Worm (Caenorhabditis elegans) whole organism, young adult: ENCODE measurements around the gene F09E10.5.
A peak's percentile ranks its signal among the peaks of the same experiment; 100 is the strongest.

Experiments
- B0035.1 ChIP-seq: sonication (generic microtip); optimal IDR thresholded peaks from 2 replicates; lab custom pipeline; 2016; ENCODE audit warnings: missing genetic modification characterization, mild to moderate bottlenecking, missing compliant biosample characterization, missing genotype, missing genetic modification reagents
- C06A6.2 ChIP-seq: fragments of 200-800 bp; sonication (Bioruptor generic); conservative IDR thresholded peaks from 2 replicates; pipeline ENCODE4 v1.3.6; 2022; ENCODE audit warnings: missing genetic modification characterization, missing compliant biosample characterization
- F10E7.11 ChIP-seq: sonication (generic microtip); optimal IDR thresholded peaks from 2 replicates; lab custom pipeline; 2017; ENCODE audit warnings: mild to moderate bottlenecking, missing genetic modification characterization, moderate library complexity, missing compliant biosample characterization
- F22D6.2 ChIP-seq: sonication (generic microtip); optimal IDR thresholded peaks from 2 replicates; lab custom pipeline; 2016; ENCODE audit warnings: mild to moderate bottlenecking, missing genetic modification characterization, missing compliant biosample characterization
- F23B12.7 ChIP-seq: sonication (generic microtip); optimal IDR thresholded peaks from 2 replicates; lab custom pipeline; 2017; ENCODE audit warnings: missing genetic modification characterization, mild to moderate bottlenecking, missing compliant biosample characterization, antibody characterized with exemption, moderate library complexity; ENCODE audit not compliant: insufficient read depth
- F57C9.4 ChIP-seq: sonication (generic microtip); optimal IDR thresholded peaks from 2 replicates; lab custom pipeline; 2017; ENCODE audit warnings: mild to moderate bottlenecking, missing genetic modification characterization, missing compliant biosample characterization
- K11D2.4 ChIP-seq: fragments of 200-800 bp; sonication (Bioruptor generic); IDR thresholded peaks from 2 replicates; pipeline ENCODE4 v1.3.6; 2022; ENCODE audit warnings: missing genetic modification reagents, missing genetic modification characterization, missing compliant biosample characterization
- T26A5.8 ChIP-seq: sonication (generic microtip); optimal IDR thresholded peaks from 2 replicates; lab custom pipeline; 2016; ENCODE audit warnings: missing genetic modification characterization, missing compliant biosample characterization
- Y53G8AR.9 ChIP-seq: fragments of 200-800 bp; sonication (Bioruptor generic); conservative IDR thresholded peaks from 2 replicates; pipeline ENCODE4 v1.3.6; 2022; ENCODE audit warnings: missing genetic modification reagents, missing genetic modification characterization, missing compliant biosample characterization
- Y56A3A.18 ChIP-seq: fragments of 200-800 bp; sonication (Bioruptor generic); IDR thresholded peaks from 2 replicates; pipeline ENCODE4 v1.3.6; 2022; ENCODE audit warnings: missing genetic modification reagents, missing genetic modification characterization, missing compliant biosample characterization
- Y67H2A.10 ChIP-seq: fragments of 200-800 bp; sonication (Bioruptor generic); conservative IDR thresholded peaks from 2 replicates; pipeline ENCODE4 v1.3.6; 2022; ENCODE audit warnings: missing genetic modification reagents, missing genetic modification characterization, missing compliant biosample characterization
- akir-1 ChIP-seq: fragments of 200-800 bp; sonication (Bioruptor generic); optimal IDR thresholded peaks from 2 replicates; lab custom pipeline; 2018; ENCODE audit warnings: mild to moderate bottlenecking, missing genetic modification characterization, moderate library complexity, missing compliant biosample characterization
- atf-7 ChIP-seq: sonication (generic microtip); optimal IDR thresholded peaks from 2 replicates; lab custom pipeline; 2017; ENCODE audit warnings: mild to moderate bottlenecking, missing genetic modification characterization, missing compliant biosample characterization
- bed-1 ChIP-seq: fragments of 200-800 bp; sonication (Bioruptor generic); IDR thresholded peaks from 2 replicates; pipeline ENCODE4 v1.3.6; 2022; ENCODE audit warnings: missing genetic modification reagents, missing genetic modification characterization, missing compliant biosample characterization
- cebp-1 ChIP-seq, 2 experiments: fragments of 200-800 bp in 1 of 2; sonication (Bioruptor generic) in 1 of 2; sonication (generic microtip) in 1 of 2; IDR thresholded peaks in 1 of 2; optimal IDR thresholded peaks in 1 of 2; 2 replicates each; pipeline versions ENCODE4 v1.3.6 to Lab custom; 2017 to 2022; ENCODE audit warnings: missing compliant biosample characterization in 2 of 2, missing genetic modification characterization in 2 of 2, mild to moderate bottlenecking in 1 of 2, missing genetic modification reagents in 1 of 2, moderate library complexity in 1 of 2
- cebp-2 ChIP-seq: fragments of 200-800 bp; sonication (Bioruptor generic); IDR thresholded peaks from 2 replicates; pipeline ENCODE4 v1.3.6; 2022; ENCODE audit warnings: missing genetic modification characterization, missing compliant biosample characterization
- ceh-79 ChIP-seq: sonication (generic microtip); optimal IDR thresholded peaks from 2 replicates; lab custom pipeline; 2017; ENCODE audit warnings: mild to moderate bottlenecking, missing genetic modification characterization, missing compliant biosample characterization
- dox-1 ChIP-seq: fragments of 200-800 bp; sonication (Bioruptor generic); IDR thresholded peaks from 2 replicates; pipeline ENCODE4 v1.3.6; 2022; ENCODE audit warnings: missing genetic modification reagents, missing genetic modification characterization, missing compliant biosample characterization
- egl-18 ChIP-seq: fragments of 200-800 bp; sonication (Bioruptor generic); IDR thresholded peaks from 2 replicates; pipeline ENCODE4 v1.3.6; 2022; ENCODE audit warnings: missing genetic modification reagents, missing genetic modification characterization, missing compliant biosample characterization
- ekl-4 ChIP-seq: fragments of 200-800 bp; sonication (Bioruptor generic); IDR thresholded peaks from 2 replicates; pipeline ENCODE4 v1.3.6; 2022; ENCODE audit warnings: missing genetic modification reagents, missing genetic modification characterization, missing compliant biosample characterization
- ets-4 ChIP-seq: fragments of 200-800 bp; sonication (Bioruptor generic); optimal IDR thresholded peaks from 2 replicates; lab custom pipeline; 2018; ENCODE audit warnings: mild to moderate bottlenecking, missing genetic modification characterization, missing compliant biosample characterization
- hlh-26 ChIP-seq: fragments of 200-800 bp; sonication (Bioruptor generic); conservative IDR thresholded peaks from 2 replicates; pipeline ENCODE4 v1.3.6; 2022; ENCODE audit warnings: missing genetic modification reagents, missing genetic modification characterization, missing compliant biosample characterization
- hmg-1.2 ChIP-seq: fragments of 200-800 bp; sonication (Bioruptor generic); IDR thresholded peaks from 2 replicates; pipeline ENCODE4 v1.3.6; 2022; ENCODE audit warnings: missing genetic modification reagents, missing genetic modification characterization, missing compliant biosample characterization
- hmg-20 ChIP-seq: fragments of 200-800 bp; sonication (Bioruptor generic); IDR thresholded peaks from 2 replicates; pipeline ENCODE4 v1.3.6; 2022; ENCODE audit warnings: missing genetic modification reagents, missing genetic modification characterization, missing compliant biosample characterization
- lag-1 ChIP-seq: fragments of 200-800 bp; sonication (Bioruptor generic); IDR thresholded peaks from 2 replicates; pipeline ENCODE4 v1.3.6; 2022; ENCODE audit warnings: missing genetic modification reagents, missing genetic modification characterization, missing compliant biosample characterization
- let-526 ChIP-seq: fragments of 200-800 bp; sonication (Bioruptor generic); IDR thresholded peaks from 2 replicates; pipeline ENCODE4 v1.3.6; 2022; ENCODE audit warnings: missing genetic modification reagents, missing genetic modification characterization, missing compliant biosample characterization
- let-607 ChIP-seq, 2 experiments: fragments of 200-800 bp in 1 of 2; sonication (Bioruptor generic) in 1 of 2; sonication (generic microtip) in 1 of 2; optimal IDR thresholded peaks; 2 replicates each; lab custom pipeline; 2016 to 2018; ENCODE audit warnings: mild to moderate bottlenecking in 2 of 2, missing compliant biosample characterization in 2 of 2, missing genetic modification characterization in 2 of 2, moderate library complexity in 2 of 2, missing genotype in 1 of 2
- lin-26 ChIP-seq: fragments of 200-800 bp; sonication (Bioruptor generic); IDR thresholded peaks from 2 replicates; pipeline ENCODE4 v1.3.6; 2022; ENCODE audit warnings: missing genetic modification reagents, missing genetic modification characterization, missing compliant biosample characterization
- lin-54 ChIP-seq: fragments of 200-800 bp; sonication (Bioruptor generic); optimal IDR thresholded peaks from 2 replicates; lab custom pipeline; 2018; ENCODE audit warnings: mild to moderate bottlenecking, missing genetic modification characterization, missing compliant biosample characterization
- lir-1 ChIP-seq: fragments of 200-800 bp; sonication (Bioruptor generic); conservative IDR thresholded peaks from 2 replicates; pipeline ENCODE4 v1.3.6; 2022; ENCODE audit warnings: missing genetic modification reagents, missing genetic modification characterization, missing compliant biosample characterization
- lsy-27 ChIP-seq: sonication (generic microtip); optimal IDR thresholded peaks from 2 replicates; lab custom pipeline; 2017; ENCODE audit warnings: missing genetic modification characterization, mild to moderate bottlenecking, missing compliant biosample characterization, antibody characterized with exemption, missing genotype, borderline replicate concordance; ENCODE audit not compliant: insufficient read depth
- madf-3 ChIP-seq: fragments of 200-800 bp; sonication (Bioruptor generic); IDR thresholded peaks from 2 replicates; pipeline ENCODE4 v1.3.6; 2022; ENCODE audit warnings: missing genetic modification reagents, missing genetic modification characterization, missing compliant biosample characterization
- madf-6 ChIP-seq: fragments of 200-800 bp; sonication (Bioruptor generic); IDR thresholded peaks from 2 replicates; pipeline ENCODE4 v1.3.6; 2022; ENCODE audit warnings: missing genetic modification reagents, missing genetic modification characterization, missing compliant biosample characterization
- mcd-1 ChIP-seq: fragments of 200-800 bp; sonication (Bioruptor generic); IDR thresholded peaks from 2 replicates; pipeline ENCODE4 v1.3.6; 2022; ENCODE audit warnings: missing genetic modification reagents, missing genetic modification characterization, missing compliant biosample characterization
- nfyb-1 ChIP-seq: fragments of 200-800 bp; sonication (Bioruptor generic); IDR thresholded peaks from 2 replicates; pipeline ENCODE4 v1.3.6; 2022; ENCODE audit warnings: missing genetic modification reagents, missing genetic modification characterization, missing compliant biosample characterization
- rcor-1 ChIP-seq: fragments of 200-800 bp; sonication (Bioruptor generic); IDR thresholded peaks from 2 replicates; pipeline ENCODE4 v1.3.6; 2022; ENCODE audit warnings: missing genetic modification reagents, missing genetic modification characterization, missing compliant biosample characterization
- repo-1 ChIP-seq: sonication (generic microtip); optimal IDR thresholded peaks from 2 replicates; lab custom pipeline; 2017; ENCODE audit warnings: mild to moderate bottlenecking, missing genetic modification characterization, missing compliant biosample characterization
- rpc-1 ChIP-seq, 2 experiments: fragments of 150-350 bp in 1 of 2; sonication (generic microtip) in 1 of 2; optimal IDR thresholded peaks; 2 replicates each; lab custom pipeline; 2014 to 2018; ENCODE audit warnings: missing biosample characterization in 1 of 2, missing genetic modification characterization in 1 of 2, missing genetic modification reagents in 1 of 2, missing genotype in 1 of 2
- tbx-9 ChIP-seq: sonication (generic microtip); optimal IDR thresholded peaks from 2 replicates; lab custom pipeline; 2016; ENCODE audit warnings: borderline replicate concordance, missing genetic modification characterization, inconsistent platforms, missing compliant biosample characterization
- tlf-1 ChIP-seq: fragments of 200-800 bp; sonication (Bioruptor generic); optimal IDR thresholded peaks from 2 replicates; lab custom pipeline; 2018; ENCODE audit warnings: mild to moderate bottlenecking, missing genetic modification characterization, missing compliant biosample characterization
- unc-62 ChIP-seq: fragments of 150-350 bp; optimal IDR thresholded peaks from 2 replicates; lab custom pipeline; 2014; ENCODE audit warnings: missing biosample characterization, missing genetic modification reagents, missing genetic modification characterization
- xnd-1 ChIP-seq: sonication (generic microtip); optimal IDR thresholded peaks from 2 replicates; lab custom pipeline; 2016; ENCODE audit warnings: missing genotype, missing genetic modification reagents, missing genetic modification characterization, missing compliant biosample characterization
- ztf-28 ChIP-seq: fragments of 200-800 bp; sonication (Bioruptor generic); IDR thresholded peaks from 2 replicates; pipeline ENCODE4 v1.3.6; 2022; ENCODE audit warnings: missing genetic modification reagents, missing genetic modification characterization, missing compliant biosample characterization
- ztf-6 ChIP-seq: fragments of 200-800 bp; sonication (Bioruptor generic); IDR thresholded peaks from 2 replicates; pipeline ENCODE4 v1.3.6; 2022; ENCODE audit warnings: missing genetic modification reagents, missing genetic modification characterization, missing compliant biosample characterization

Gene F09E10.5

DNA sequence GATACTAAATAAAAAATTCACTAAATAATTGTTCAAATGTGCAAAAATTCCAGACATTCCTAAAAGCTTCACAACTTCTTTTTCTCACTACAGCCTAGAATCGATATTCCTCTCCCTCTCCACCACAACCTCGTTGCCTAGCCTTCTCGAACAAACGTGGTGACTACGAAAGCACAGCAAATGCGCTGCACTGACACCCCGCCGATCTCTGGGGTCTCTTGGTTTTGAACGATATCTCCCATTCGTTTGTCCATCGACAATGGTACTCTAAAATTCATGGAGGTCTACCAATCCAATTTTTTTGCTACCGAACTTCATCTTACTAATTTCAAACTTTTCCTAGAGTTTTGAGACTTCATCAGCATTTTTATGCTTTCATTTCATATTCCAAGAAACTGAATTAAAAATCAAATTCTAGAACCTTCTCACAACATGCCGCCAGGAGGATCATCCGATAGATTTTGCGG, 43.8 kb downstream of the F09E10.5 start, which contains the start of gene W05H7.1:
Gene W05H7.1, plus strand, starts transcription at position 417 of the 467 bp plus-strand sequence.
- TF ChIP-seq mcd-1 (GFP tag; lab: Robert Waterston, UW) (peak; percentile 7; the same call in 1 of the 2 replicates), let-607 (tag; optimal IDR thresholded peaks at IDR 0.05; lab: Kevin White, UChicago) (no peak), hmg-1.2 (GFP tag; lab: Robert Waterston, UW) (peak; percentile 46; the same call in 1 of the 2 replicates), K11D2.4 (GFP tag; lab: Robert Waterston, UW) (0 out of 2 replicates have a peak, but pooled peaks have one; percentile 23)
- TF ChIP-seq, all 124 proteins: peak for 3

DNA sequence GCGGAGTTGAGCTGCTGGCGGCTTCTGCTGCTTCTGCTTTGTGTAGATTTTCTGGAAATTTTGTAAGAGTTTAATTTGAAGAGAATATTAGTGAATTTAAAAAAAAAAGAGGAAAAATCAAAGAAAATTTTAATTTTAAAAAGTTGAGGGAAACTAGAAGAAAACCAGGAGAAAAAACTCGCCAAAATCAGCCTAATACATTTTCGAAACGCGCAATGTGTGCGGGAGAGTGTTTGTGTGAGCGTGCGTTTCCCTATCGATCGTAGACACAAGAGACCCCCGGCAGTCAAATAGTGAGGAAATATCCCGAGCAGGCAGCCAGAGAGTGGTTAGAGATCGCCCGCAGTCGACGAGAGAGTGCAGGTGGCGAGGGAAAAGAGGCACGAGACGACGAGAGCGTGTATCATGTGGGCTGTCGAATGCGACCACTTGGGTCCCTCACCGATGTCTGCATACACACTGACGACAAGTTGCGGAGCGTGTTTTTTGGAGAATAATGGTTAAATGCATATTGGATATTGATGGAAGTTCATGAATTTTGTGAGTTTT, 47.5 kb downstream of the F09E10.5 start, which contains the start of gene zfp-3:
Gene zfp-3, minus strand, starts transcription at position 51 of the 549 bp plus-strand sequence.
- peak; percentile 56 for TF ChIP-seq tlf-1
- peak; percentile 19 for TF ChIP-seq ets-4
- TF ChIP-seq akir-1, result peak; percentile 76
- peak; percentile 91 for TF ChIP-seq C06A6.2
- TF ChIP-seq dox-1 (GFP tag; lab: Robert Waterston, UW), result peak; percentile 85
- TF ChIP-seq nfyb-1 (GFP tag; lab: Robert Waterston, UW), result peak; percentile 84
- TF ChIP-seq madf-6 (GFP tag; lab: Robert Waterston, UW), result no peak
- TF ChIP-seq Y53G8AR.9 (GFP tag; lab: Robert Waterston, UW), result peak; percentile 77; the same call in 1 of the 2 replicates
- TF ChIP-seq F22D6.2 (tag; lab: Kevin White, UChicago), result peak; percentile 20
- TF ChIP-seq repo-1 (tag; lab: Kevin White, UChicago), result peak; percentile 70
- no peak for TF ChIP-seq ztf-6 (GFP tag; lab: Robert Waterston, UW)
- TF ChIP-seq ekl-4 (GFP tag; lab: Robert Waterston, UW), result peak; percentile 92
- no peak for TF ChIP-seq F10E7.11 (tag; lab: Kevin White, UChicago)
- no peak for TF ChIP-seq cebp-2 (GFP tag; lab: Robert Waterston, UW)
- TF ChIP-seq mcd-1 (GFP tag; lab: Robert Waterston, UW), result peak; percentile 84
- no peak for TF ChIP-seq F23B12.7
- TF ChIP-seq F57C9.4, result no peak
- peak; percentile 65 for TF ChIP-seq B0035.1 (tag; lab: Kevin White, UChicago)
- peak; percentile 92 for TF ChIP-seq atf-7 (tag; lab: Kevin White, UChicago)
- TF ChIP-seq madf-3 (GFP tag; lab: Robert Waterston, UW), result no peak
- TF ChIP-seq lin-54 (GFP tag; lab: Kevin White, UChicago), result peak; percentile 65
- TF ChIP-seq xnd-1, result no peak
- 0 out of 2 replicates have a peak, but pooled peaks have one; percentile 45 for TF ChIP-seq cebp-1 (GFP tag; IDR thresholded peaks at IDR 0.05; lab: Robert Waterston, UW)
- no peak for TF ChIP-seq cebp-1 (tag; optimal IDR thresholded peaks at IDR 0.05; lab: Kevin White, UChicago)
- no peak for TF ChIP-seq lag-1 (GFP tag; lab: Robert Waterston, UW)
- peak; percentile 80; the same call in 1 of the 2 replicates for TF ChIP-seq let-526 (GFP tag; lab: Robert Waterston, UW)
- TF ChIP-seq hmg-20 (GFP tag; lab: Robert Waterston, UW), result peak; percentile 53; the same call in 1 of the 2 replicates
- peak; percentile 55 for TF ChIP-seq rcor-1 (GFP tag; lab: Robert Waterston, UW)
- 0 out of 2 replicates have a peak, but pooled peaks have one; percentile 50 for TF ChIP-seq Y56A3A.18 (GFP tag; lab: Robert Waterston, UW)
- peak; percentile 87 for TF ChIP-seq Y67H2A.10 (GFP tag; lab: Robert Waterston, UW)
- TF ChIP-seq ztf-28, result no peak
- TF ChIP-seq lir-1 (GFP tag; lab: Robert Waterston, UW), result peak; percentile 80
- TF ChIP-seq lin-26 (GFP tag; lab: Robert Waterston, UW), result peak; percentile 59
- no peak for TF ChIP-seq unc-62 (GFP tag; lab: Kevin White, UChicago)
- TF ChIP-seq tbx-9, result no peak
- no peak for TF ChIP-seq ceh-79
- TF ChIP-seq hlh-26, result no peak
- no peak for TF ChIP-seq egl-18 (GFP tag; lab: Robert Waterston, UW)
- no peak for TF ChIP-seq lsy-27 (tag; lab: Kevin White, UChicago)
- TF ChIP-seq T26A5.8 (tag; lab: Kevin White, UChicago), result no peak
- TF ChIP-seq rpc-1 (optimal IDR thresholded peaks at IDR 0.05; lab: Kevin White, UChicago), result no peak
- no peak for TF ChIP-seq rpc-1 (tag; optimal IDR thresholded peaks at IDR 0.05; lab: Kevin White, UChicago)
- no peak for TF ChIP-seq bed-1 (GFP tag; lab: Robert Waterston, UW)
